Worm (Caenorhabditis elegans) whole organism, midembryonic: ENCODE measurements around the gene T23G4.127.

Source experiments
- T22C8.4 ChIP-seq: fragments of 200-800 bp; sonication (Bioruptor generic); IDR thresholded peaks from 2 replicates; pipeline ENCODE4 v1.3.6; 2022; ENCODE audit warnings: missing genetic modification characterization, missing compliant biosample characterization
- cog-1 ChIP-seq: sonication (generic microtip); optimal IDR thresholded peaks from 2 replicates; lab custom pipeline; 2016; ENCODE audit warnings: missing genetic modification characterization, missing compliant biosample characterization
- flt-1 ChIP-seq: fragments of 200-800 bp; sonication (Bioruptor generic); IDR thresholded peaks from 2 replicates; pipeline ENCODE4 v1.3.6; 2022; ENCODE audit warnings: missing genetic modification characterization, missing compliant biosample characterization
- tab-1 ChIP-seq: fragments of 200-800 bp; sonication (Bioruptor generic); IDR thresholded peaks from 2 replicates; pipeline ENCODE4 v1.3.6; 2022; ENCODE audit warnings: missing genetic modification characterization, missing compliant biosample characterization
- ztf-23 ChIP-seq: fragments of 200-800 bp; sonication (Bioruptor generic); IDR thresholded peaks from 2 replicates; pipeline ENCODE4 v1.3.6; 2022; ENCODE audit warnings: missing genetic modification reagents, missing genetic modification characterization, missing compliant biosample characterization

ce11 chrIV:13709069-13709640 lies 10.7 kb upstream of the T23G4.127 start:
- no peak for TF ChIP-seq tab-1
- TF ChIP-seq flt-1 (GFP tag; lab: Robert Waterston, UW), result no peak
- no peak for TF ChIP-seq T22C8.4 (GFP tag; lab: Robert Waterston, UW)
- TF ChIP-seq cog-1 (tag; lab: Kevin White, UChicago), result no peak
- no peak for TF ChIP-seq ztf-23 (GFP tag; lab: Robert Waterston, UW)
